Worm (Caenorhabditis elegans): ENCODE measurements around the gene srh-166.

srh-166 gene

DNA sequence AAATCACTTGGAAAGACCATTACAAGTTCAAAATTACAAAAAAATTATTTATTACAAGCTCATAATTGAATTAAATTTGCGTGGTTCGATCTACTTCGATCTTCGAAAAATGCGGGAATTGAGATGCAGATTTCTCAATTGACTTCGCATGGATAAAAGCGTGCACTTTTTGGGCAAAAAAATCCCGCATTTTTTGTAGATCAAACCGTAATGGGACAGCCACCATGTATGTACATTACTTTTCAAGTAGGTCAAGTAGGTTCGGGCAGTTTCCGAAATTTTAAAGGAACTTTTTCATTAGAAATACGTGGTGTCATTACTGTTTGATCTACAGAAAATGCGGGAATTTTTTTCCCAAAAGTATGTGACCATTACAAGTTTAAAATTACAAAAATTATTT lies 28.1 kb downstream of the srh-166 start (continued):
- TF ChIP-seq lsy-2 (tag; optimal IDR thresholded peaks at IDR 0.05) (no peak), mdt-29 (GFP tag; IDR thresholded peaks at IDR 0.05) (peak; percentile 50; the same call in 1 of the 2 replicates), hif-1 (tag; optimal IDR thresholded peaks at IDR 0.05) (no peak), zfp-2 (tag; optimal IDR thresholded peaks at IDR 0.05) (no peak), aha-1 (tag) (peak; percentile 19), lir-3 (tag; optimal IDR thresholded peaks at IDR 0.05) (no peak), dve-1 (tag; optimal IDR thresholded peaks at IDR 0.05; ENCODE audit: insufficient read depth) (peak; percentile 26), ceh-32 (tag; optimal IDR thresholded peaks at IDR 0.05; ENCODE audit: poor library complexity) (no peak), zip-2 (tag; optimal IDR thresholded peaks at IDR 0.05) (no peak), nhr-237 (tag; optimal IDR thresholded peaks at IDR 0.05) (no peak), pqm-1 (tag; optimal IDR thresholded peaks at IDR 0.05) (peak; percentile 30), R02D3.7 (tag; optimal IDR thresholded peaks at IDR 0.05) (no peak), sdz-12 (GFP tag; optimal IDR thresholded peaks at IDR 0.05) (no peak), mxl-2 (GFP tag; conservative IDR thresholded peaks at IDR 0.05) (0 out of 2 replicates have a peak, but pooled peaks have one; percentile 19), daf-16 (GFP tag; optimal IDR thresholded peaks at IDR 0.05) (peak in 1 of 2 experiments; percentile 23), daf-16 (tag; optimal IDR thresholded peaks at IDR 0.05) (peak; percentile 18), daf-19 (GFP tag; conservative IDR thresholded peaks at IDR 0.05) (no peak), ZK546.5 (tag; optimal IDR thresholded peaks at IDR 0.05) (no peak), Y5F2A.4 (GFP tag; optimal IDR thresholded peaks at IDR 0.05) (no peak), nhr-41 (GFP tag; IDR thresholded peaks at IDR 0.05) (no peak), cey-2 (tag; optimal IDR thresholded peaks at IDR 0.05; ENCODE audit: borderline replicate concordance, insufficient read depth) (no peak), spr-1 (tag; optimal IDR thresholded peaks at IDR 0.05) (no peak), ZK337.2 (GFP tag; IDR thresholded peaks at IDR 0.05) (no peak), lin-1 (GFP tag; IDR thresholded peaks at IDR 0.05) (no peak), saeg-2 (GFP tag; IDR thresholded peaks at IDR 0.05) (0 out of 2 replicates have a peak, but pooled peaks have one; percentile 49), egl-27 (tag; optimal IDR thresholded peaks at IDR 0.05) (no peak), unc-62 (GFP tag; optimal IDR thresholded peaks at IDR 0.05 in 1 of 2) (peak in 1 of 2 experiments; percentile 32), unc-62 (tag; optimal IDR thresholded peaks at IDR 0.05) (no peak), mdl-1 (tag; optimal IDR thresholded peaks at IDR 0.05) (no peak), ceh-20 (GFP tag; IDR thresholded peaks at IDR 0.05) (0 out of 2 replicates have a peak, but pooled peaks have one; percentile 45), set-16 (GFP tag; IDR thresholded peaks at IDR 0.05) (no peak), F26F4.8 (GFP tag; conservative IDR thresholded peaks at IDR 0.05) (no peak), Y105C5A.15 (GFP tag; IDR thresholded peaks at IDR 0.05) (no peak; the same call in 1 of the 2 replicates), hlh-11 (tag; optimal IDR thresholded peaks at IDR 0.05) (peak; percentile 28), mxl-3 (GFP tag; optimal IDR thresholded peaks at IDR 0.05) (no peak), zip-11 (GFP tag; IDR thresholded peaks at IDR 0.05) (no peak), gei-8 (GFP tag; optimal IDR thresholded peaks at IDR 0.05) (peak; percentile 70), T26A8.4 (GFP tag; IDR thresholded peaks at IDR 0.05) (0 out of 2 replicates have a peak, but pooled peaks have one; percentile 23), Y75B8A.6 (GFP tag; IDR thresholded peaks at IDR 0.05) (peak; percentile 30; the same call in 1 of the 2 replicates), aly-2 (tag; optimal IDR thresholded peaks at IDR 0.05) (no peak), nhr-102 (tag; optimal IDR thresholded peaks at IDR 0.05) (peak; percentile 50), spr-3 (GFP tag; optimal IDR thresholded peaks at IDR 0.05) (no peak), Y48G9A.11 (GFP tag; IDR thresholded peaks at IDR 0.05) (peak; percentile 68), arid-1 (GFP tag; conservative IDR thresholded peaks at IDR 0.05) (peak; percentile 41; the same call in 1 of the 2 replicates), D1046.2 (GFP tag; IDR thresholded peaks at IDR 0.05) (0 out of 2 replicates have a peak, but pooled peaks have one; percentile 10), lin-15B (tag; optimal IDR thresholded peaks at IDR 0.05) (no peak), mes-2 (tag; optimal IDR thresholded peaks at IDR 0.05; ENCODE audit: poor library complexity, severe bottlenecking) (no peak), F44E2.7 (GFP tag; IDR thresholded peaks at IDR 0.05) (peak; percentile 57; the same call in 1 of the 2 replicates), dpl-1 (GFP tag; optimal IDR thresholded peaks at IDR 0.05) (no peak), lin-13 (GFP tag; optimal IDR thresholded peaks at IDR 0.05) (no peak), tra-1 (GFP tag; IDR thresholded peaks at IDR 0.05) (peak; percentile 25; the same call in 1 of the 2 replicates)

All from whole organism, L4 larva.